Worm (Caenorhabditis elegans) whole organism, L2 larva: ENCODE data around the gene pcn-1.

Experiments
- R02D3.7 ChIP-seq: fragments of 150-350 bp; optimal IDR thresholded peaks from 2 replicates; lab custom pipeline; 2014; ENCODE audit warnings: missing biosample characterization, missing genetic modification characterization
- alr-1 ChIP-seq: fragments of 150-350 bp; optimal IDR thresholded peaks from 2 replicates; lab custom pipeline; 2014; ENCODE audit warnings: missing biosample characterization, missing genetic modification characterization
- elt-3 ChIP-seq: sonication (generic microtip); optimal IDR thresholded peaks from 2 replicates; lab custom pipeline; 2017; ENCODE audit warnings: missing biosample characterization, missing genetic modification characterization
- gmeb-1 ChIP-seq: fragments of 150-350 bp; optimal IDR thresholded peaks from 2 replicates; lab custom pipeline; 2014; ENCODE audit warnings: missing biosample characterization, missing genetic modification characterization
- lin-39 ChIP-seq: fragments of 150-350 bp; optimal IDR thresholded peaks from 2 replicates; lab custom pipeline; 2014; ENCODE audit warnings: missing biosample characterization, missing genetic modification reagents, missing genetic modification characterization
- mab-5 ChIP-seq: fragments of 150-350 bp; optimal IDR thresholded peaks from 2 replicates; lab custom pipeline; 2014; ENCODE audit warnings: missing biosample characterization, missing genetic modification characterization
- mbf-1 ChIP-seq: sonication (generic microtip); optimal IDR thresholded peaks from 2 replicates; lab custom pipeline; 2017; ENCODE audit warnings: missing biosample characterization, missing genetic modification characterization
- mdl-1 ChIP-seq, 2 experiments: fragments of 150-350 bp in 1 of 2; sonication (generic microtip) in 1 of 2; optimal IDR thresholded peaks; 2 replicates each; lab custom pipeline; 2017; ENCODE audit warnings: missing biosample characterization in 2 of 2, missing genetic modification characterization in 2 of 2
- nhr-10 ChIP-seq: sonication (generic microtip); optimal IDR thresholded peaks from 2 replicates; lab custom pipeline; 2017; ENCODE audit warnings: missing biosample characterization, missing genetic modification characterization
- nhr-21 ChIP-seq: fragments of 150-350 bp; optimal IDR thresholded peaks from 2 replicates; lab custom pipeline; 2014; ENCODE audit warnings: missing biosample characterization, missing genetic modification characterization
- nhr-23 ChIP-seq: fragments of 150-350 bp; optimal IDR thresholded peaks from 2 replicates; lab custom pipeline; 2014; ENCODE audit warnings: missing biosample characterization, missing genetic modification reagents, missing genetic modification characterization
- nhr-237 ChIP-seq: fragments of 150-350 bp; optimal IDR thresholded peaks from 2 replicates; lab custom pipeline; 2014; ENCODE audit warnings: missing biosample characterization, missing genetic modification characterization
- nhr-6 ChIP-seq: fragments of 150-350 bp; optimal IDR thresholded peaks from 2 replicates; lab custom pipeline; 2014; ENCODE audit warnings: missing biosample characterization, missing genetic modification characterization
- peb-1 ChIP-seq: fragments of 150-350 bp; optimal IDR thresholded peaks from 2 replicates; lab custom pipeline; 2014; ENCODE audit warnings: missing biosample characterization, missing genetic modification characterization
- sem-4 ChIP-seq: fragments of 150-350 bp; optimal IDR thresholded peaks from 2 replicates; lab custom pipeline; 2014; ENCODE audit warnings: missing biosample characterization, missing genetic modification reagents, missing genetic modification characterization
- unc-39 ChIP-seq: fragments of 150-350 bp; optimal IDR thresholded peaks from 2 replicates; lab custom pipeline; 2014; ENCODE audit warnings: missing biosample characterization, missing genetic modification characterization
- unc-55 ChIP-seq: fragments of 150-350 bp; sonication (generic microtip); optimal IDR thresholded peaks from 3 replicates; lab custom pipeline; 2014; ENCODE audit warnings: missing biosample characterization, missing genetic modification reagents, missing genetic modification characterization
- unc-62 ChIP-seq: fragments of 150-350 bp; optimal IDR thresholded peaks from 2 replicates; lab custom pipeline; 2014; ENCODE audit warnings: missing biosample characterization, missing genetic modification reagents, missing genetic modification characterization
- zag-1 ChIP-seq: fragments of 150-350 bp; optimal IDR thresholded peaks from 2 replicates; lab custom pipeline; 2014; ENCODE audit warnings: missing biosample characterization, missing genetic modification characterization
- ztf-1 ChIP-seq: fragments of 200-800 bp; sonication (Bioruptor generic); conservative IDR thresholded peaks from 2 replicates; pipeline ENCODE4 v1.3.6; 2022; ENCODE audit warnings: missing genetic modification characterization, missing compliant biosample characterization
- ztf-4 ChIP-seq: fragments of 150-350 bp; optimal IDR thresholded peaks from 2 replicates; lab custom pipeline; 2014; ENCODE audit warnings: missing biosample characterization, missing genetic modification characterization

pcn-1 gene

ce11 chrIV:4004221-4004620 lies 45.0 kb downstream of the pcn-1 start:
- no peak for TF ChIP-seq gmeb-1 (tag; lab: Kevin White, UChicago)
- TF ChIP-seq nhr-21 (tag; lab: Kevin White, UChicago): no peak
- no peak for TF ChIP-seq nhr-6 (tag; lab: Kevin White, UChicago)
- no peak for TF ChIP-seq ztf-1 (GFP tag; lab: Robert Waterston, UW)
- no peak for TF ChIP-seq zag-1
- TF ChIP-seq sem-4 (tag; lab: Kevin White, UChicago): no peak
- TF ChIP-seq alr-1 (tag; lab: Kevin White, UChicago): no peak
- TF ChIP-seq mab-5 (tag; lab: Kevin White, UChicago): no peak
- TF ChIP-seq peb-1: no peak
- TF ChIP-seq ztf-4 (tag; lab: Kevin White, UChicago): no peak
- no peak for TF ChIP-seq nhr-237 (tag; lab: Kevin White, UChicago)
- no peak for TF ChIP-seq mdl-1 (tag; optimal IDR thresholded peaks at IDR 0.05; lab: Kevin White, UChicago)
- TF ChIP-seq unc-62 (GFP tag; lab: Kevin White, UChicago): no peak
- TF ChIP-seq lin-39 (tag; lab: Kevin White, UChicago): no peak
- TF ChIP-seq unc-39 (tag; lab: Kevin White, UChicago): no peak
- TF ChIP-seq R02D3.7: no peak
- TF ChIP-seq elt-3: no peak
- no peak for TF ChIP-seq nhr-10
- no peak for TF ChIP-seq nhr-23 (tag; lab: Kevin White, UChicago)

- no peak for TF ChIP-seq ztf-4 (tag; lab: Kevin White, UChicago)
- no peak for TF ChIP-seq mbf-1 (tag; lab: Kevin White, UChicago)
Observed at ce11 chrIV:3999662-4000061, 49.6 kb downstream of the pcn-1 start.

- no peak for TF ChIP-seq unc-55 (GFP tag; lab: Kevin White, UChicago)
Observed at ce11 chrIV:3998517-3998916, 50.7 kb downstream of the pcn-1 start, which contains the start of gene F47C12.8. Gene F47C12.8, minus strand, starts transcription at chrIV:3998617.
